Worm (Caenorhabditis elegans) whole organism, L1 larva: Measurements from ENCODE around the gene K01A11.3.

Experiments
- C34B4.2 ChIP-seq: sonication (generic microtip); optimal IDR thresholded peaks from 2 replicates; lab custom pipeline; 2017; ENCODE audit warnings: mild to moderate bottlenecking, missing genetic modification characterization, missing compliant biosample characterization
- F16B12.6 ChIP-seq: fragments of 150-350 bp; optimal IDR thresholded peaks from 2 replicates; lab custom pipeline; 2014; ENCODE audit warnings: missing biosample characterization, missing genetic modification characterization
- Y116A8C.19 ChIP-seq: sonication (generic microtip); optimal IDR thresholded peaks from 2 replicates; lab custom pipeline; 2016; ENCODE audit warnings: missing compliant biosample characterization, missing genetic modification characterization, borderline replicate concordance
- alr-1 ChIP-seq: fragments of 200-800 bp; sonication (Bioruptor generic); optimal IDR thresholded peaks from 2 replicates; lab custom pipeline; 2018; ENCODE audit warnings: borderline replicate concordance, mild to moderate bottlenecking, missing genetic modification characterization, missing compliant biosample characterization
- ceh-63 ChIP-seq: fragments of 200-800 bp; sonication (Bioruptor generic); optimal IDR thresholded peaks from 2 replicates; lab custom pipeline; 2018; ENCODE audit warnings: mild to moderate bottlenecking, missing genetic modification characterization, missing compliant biosample characterization
- ceh-82 ChIP-seq, 3 experiments: fragments of 150-350 bp in 1 of 3; sonication (generic microtip) in 2 of 3; optimal IDR thresholded peaks; 2 replicates each; lab custom pipeline; 2014 to 2017; ENCODE audit warnings: missing biosample characterization in 3 of 3, missing genetic modification characterization in 3 of 3
- ces-1 ChIP-seq: fragments of 150-350 bp; optimal IDR thresholded peaks from 2 replicates; lab custom pipeline; 2014; ENCODE audit warnings: missing biosample characterization, missing genetic modification reagents, missing genetic modification characterization
- dpl-1 ChIP-seq, 3 experiments: fragments of 150-350 bp in 2 of 3; sonication (generic microtip) in 1 of 3; optimal IDR thresholded peaks; 2 replicates each; lab custom pipeline; 2014 to 2017; ENCODE audit warnings: missing biosample characterization in 3 of 3, missing genetic modification characterization in 3 of 3, missing genetic modification reagents in 3 of 3
- dsc-1 ChIP-seq: sonication (generic microtip); optimal IDR thresholded peaks from 2 replicates; lab custom pipeline; 2016; ENCODE audit warnings: mild to moderate bottlenecking, missing genetic modification characterization, missing compliant biosample characterization
- efl-1 ChIP-seq, 4 experiments: fragments of 150-350 bp; optimal IDR thresholded peaks in 3 of 4; peaks in 1 of 4; 1 replicate in 1 of 4; 2 replicates in 3 of 4; lab custom pipeline; 2014; ENCODE audit warnings: missing biosample characterization in 2 of 4, missing genetic modification characterization in 2 of 4, missing genetic modification reagents in 2 of 4
- ets-5 ChIP-seq: fragments of 200-800 bp; sonication (Bioruptor generic); IDR thresholded peaks from 2 replicates; pipeline ENCODE4 v1.3.6; 2022; ENCODE audit warnings: missing genetic modification characterization, missing compliant biosample characterization
- fkh-10 ChIP-seq: sonication (generic microtip); optimal IDR thresholded peaks from 2 replicates; lab custom pipeline; 2017; ENCODE audit warnings: missing biosample characterization, missing genetic modification reagents, missing genetic modification characterization
- fkh-4 ChIP-seq: sonication (generic microtip); optimal IDR thresholded peaks from 2 replicates; lab custom pipeline; 2016; ENCODE audit warnings: missing compliant biosample characterization, missing genetic modification characterization, borderline replicate concordance
- fkh-8 ChIP-seq: sonication (generic microtip); optimal IDR thresholded peaks from 2 replicates; lab custom pipeline; 2016; ENCODE audit warnings: mild to moderate bottlenecking, missing genetic modification characterization, missing compliant biosample characterization
- hlh-4 ChIP-seq: sonication (generic microtip); optimal IDR thresholded peaks from 2 replicates; lab custom pipeline; 2016; ENCODE audit warnings: mild to moderate bottlenecking, missing genetic modification characterization, missing compliant biosample characterization
- isw-1 ChIP-seq: fragments of 200-800 bp; sonication (Bioruptor generic); IDR thresholded peaks from 2 replicates; pipeline ENCODE4 v1.3.6; 2022; ENCODE audit warnings: missing genetic modification characterization, missing compliant biosample characterization
- lin-35 ChIP-seq, 2 experiments: fragments of 150-350 bp; optimal IDR thresholded peaks; 2 replicates each; lab custom pipeline; 2014; ENCODE audit warnings: missing biosample characterization in 2 of 2, missing genetic modification characterization in 2 of 2, missing genetic modification reagents in 2 of 2
- lir-3 ChIP-seq: sonication (generic microtip); optimal IDR thresholded peaks from 2 replicates; lab custom pipeline; 2016; ENCODE audit warnings: mild to moderate bottlenecking, missing genetic modification characterization, moderate library complexity, missing compliant biosample characterization; ENCODE audit not compliant: poor library complexity
- lsy-2 ChIP-seq, 2 experiments: fragments of 150-350 bp; optimal IDR thresholded peaks; 2 replicates each; lab custom pipeline; 2014; ENCODE audit warnings: missing biosample characterization in 2 of 2, missing genetic modification characterization in 2 of 2
- mab-9 ChIP-seq: fragments of 200-800 bp; sonication (Bioruptor generic); IDR thresholded peaks from 2 replicates; pipeline ENCODE4 v1.3.6; 2022; ENCODE audit warnings: missing genetic modification reagents, missing genetic modification characterization, missing compliant biosample characterization
- mef-2 ChIP-seq: fragments of 150-350 bp; optimal IDR thresholded peaks from 2 replicates; lab custom pipeline; 2014; ENCODE audit warnings: missing biosample characterization, missing genetic modification characterization
- mep-1 ChIP-seq: fragments of 150-350 bp; optimal IDR thresholded peaks from 2 replicates; lab custom pipeline; 2014; ENCODE audit warnings: missing biosample characterization, missing genetic modification characterization
- nhr-11 ChIP-seq: fragments of 150-350 bp; optimal IDR thresholded peaks from 2 replicates; lab custom pipeline; 2014; ENCODE audit warnings: missing biosample characterization, missing genetic modification characterization
- nhr-19 ChIP-seq: fragments of 200-800 bp; sonication (Bioruptor generic); conservative IDR thresholded peaks from 2 replicates; pipeline ENCODE4 v1.3.6; 2022; ENCODE audit warnings: missing genetic modification characterization, missing compliant biosample characterization
- nhr-20 ChIP-seq: sonication (generic microtip); optimal IDR thresholded peaks from 2 replicates; lab custom pipeline; 2016; ENCODE audit warnings: mild to moderate bottlenecking, missing genetic modification characterization, missing compliant biosample characterization
- nhr-28 ChIP-seq: fragments of 150-350 bp; optimal IDR thresholded peaks from 2 replicates; lab custom pipeline; 2014; ENCODE audit warnings: missing biosample characterization, missing genetic modification characterization
- nhr-47 ChIP-seq: sonication (generic microtip); optimal IDR thresholded peaks from 2 replicates; lab custom pipeline; 2016; ENCODE audit warnings: mild to moderate bottlenecking, missing genetic modification characterization, moderate library complexity, missing compliant biosample characterization
- nhr-84 ChIP-seq: sonication (generic microtip); optimal IDR thresholded peaks from 2 replicates; lab custom pipeline; 2017; ENCODE audit warnings: missing biosample characterization, missing genetic modification characterization
- nhr-90 ChIP-seq: sonication (generic microtip); optimal IDR thresholded peaks from 2 replicates; lab custom pipeline; 2016; ENCODE audit warnings: mild to moderate bottlenecking, missing genetic modification characterization, missing compliant biosample characterization; ENCODE audit not compliant: poor library complexity
- pag-3 ChIP-seq: sonication (generic microtip); optimal IDR thresholded peaks from 2 replicates; lab custom pipeline; 2017; ENCODE audit warnings: missing genetic modification characterization, mild to moderate bottlenecking, missing compliant biosample characterization, antibody characterized with exemption, borderline replicate concordance; ENCODE audit not compliant: insufficient read depth
- pax-3 ChIP-seq: fragments of 200-800 bp; sonication (Bioruptor generic); optimal IDR thresholded peaks from 2 replicates; lab custom pipeline; 2018; ENCODE audit warnings: mild to moderate bottlenecking, missing genetic modification characterization, moderate library complexity, missing compliant biosample characterization
- pqm-1 ChIP-seq: sonication (generic microtip); optimal IDR thresholded peaks from 3 replicates; lab custom pipeline; 2017; ENCODE audit warnings: missing biosample characterization, missing genetic modification characterization
- rnt-1 ChIP-seq: sonication (generic microtip); optimal IDR thresholded peaks from 2 replicates; lab custom pipeline; 2016; ENCODE audit warnings: mild to moderate bottlenecking, missing genetic modification characterization, moderate library complexity, missing compliant biosample characterization
- skn-1 ChIP-seq: fragments of 150-350 bp; optimal IDR thresholded peaks from 2 replicates; lab custom pipeline; 2014; ENCODE audit warnings: missing biosample characterization, missing genetic modification characterization
- snpc-4 ChIP-seq: fragments of 150-350 bp; optimal IDR thresholded peaks from 2 replicates; lab custom pipeline; 2014; ENCODE audit warnings: missing biosample characterization, missing genetic modification characterization
- sptf-1 ChIP-seq: fragments of 150-350 bp; optimal IDR thresholded peaks from 2 replicates; lab custom pipeline; 2014; ENCODE audit warnings: missing biosample characterization, missing genetic modification characterization
- swsn-7 ChIP-seq: sonication (generic microtip); optimal IDR thresholded peaks from 2 replicates; lab custom pipeline; 2016; ENCODE audit warnings: missing genetic modification characterization, missing compliant biosample characterization
- tbx-2 ChIP-seq: sonication (generic microtip); optimal IDR thresholded peaks from 2 replicates; lab custom pipeline; 2016; ENCODE audit warnings: missing genetic modification characterization, missing compliant biosample characterization
- tlp-1 ChIP-seq: fragments of 150-350 bp; optimal IDR thresholded peaks from 2 replicates; lab custom pipeline; 2014; ENCODE audit warnings: missing biosample characterization, missing genetic modification characterization
- unc-130 ChIP-seq: fragments of 150-350 bp; optimal IDR thresholded peaks from 2 replicates; lab custom pipeline; 2017; ENCODE audit warnings: missing biosample characterization, missing genetic modification characterization, inconsistent platforms
- unc-30 ChIP-seq: sonication (generic microtip); optimal IDR thresholded peaks from 2 replicates; lab custom pipeline; 2017; ENCODE audit warnings: missing biosample characterization, missing genetic modification characterization
- unc-62 ChIP-seq: fragments of 150-350 bp; optimal IDR thresholded peaks from 2 replicates; lab custom pipeline; 2014; ENCODE audit warnings: missing biosample characterization, missing genetic modification reagents, missing genetic modification characterization
- unc-86 ChIP-seq: sonication (generic microtip); optimal IDR thresholded peaks from 2 replicates; lab custom pipeline; 2016; ENCODE audit warnings: missing genetic modification characterization, missing compliant biosample characterization
- unc-98 ChIP-seq: fragments of 200-800 bp; sonication (Bioruptor generic); IDR thresholded peaks from 2 replicates; pipeline ENCODE4 v1.3.6; 2022; ENCODE audit warnings: missing genetic modification characterization, missing compliant biosample characterization
- vab-15 ChIP-seq: sonication (generic microtip); optimal IDR thresholded peaks from 2 replicates; lab custom pipeline; 2017; ENCODE audit warnings: missing genotype, mild to moderate bottlenecking, missing genetic modification characterization, missing compliant biosample characterization
- zag-1 ChIP-seq: fragments of 150-350 bp; optimal IDR thresholded peaks from 2 replicates; lab custom pipeline; 2014; ENCODE audit warnings: missing biosample characterization, missing genetic modification characterization
- zip-4 ChIP-seq: fragments of 200-800 bp; sonication (Bioruptor generic); optimal IDR thresholded peaks from 2 replicates; lab custom pipeline; 2018; ENCODE audit warnings: mild to moderate bottlenecking, missing genetic modification characterization, moderate library complexity, missing compliant biosample characterization
- ztf-11 ChIP-seq, 2 experiments: sonication (generic microtip); optimal IDR thresholded peaks; 2 replicates each; lab custom pipeline; 2016 to 2017; ENCODE audit warnings: missing genetic modification characterization in 2 of 2, missing biosample characterization in 1 of 2, missing compliant biosample characterization in 1 of 2

Gene K01A11.3

ce11 chrIII:3452563-3453210 lies at the start of gene K01A11.3, which contains the start of gene C34C12.12:
Gene K01A11.3 (minus strand): TSS chrIII:3452613.
Gene C34C12.12 (plus strand): TSS chrIII:3453194.
- TF ChIP-seq tlp-1 (tag; lab: Kevin White, UChicago) (no peak), efl-1 (optimal IDR thresholded peaks at IDR 0.05; lab: Kevin White, UChicago) (peak in 1 of 2 experiments; percentile 22), efl-1 (GFP tag; optimal IDR thresholded peaks at IDR 0.05 in 1 of 2; lab: Kevin White, UChicago) (peak in 1 of 2 experiments; percentile 9), alr-1 (tag; lab: Kevin White, UChicago) (no peak), skn-1 (tag; lab: Kevin White, UChicago) (no peak), nhr-28 (no peak), ceh-82 (tag; optimal IDR thresholded peaks at IDR 0.05; lab: Kevin White, UChicago) (no peak), lsy-2 (tag; optimal IDR thresholded peaks at IDR 0.05; lab: Kevin White, UChicago) (peak in 1 of 2 experiments; percentile 26), fkh-4 (tag; lab: Kevin White, UChicago) (no peak), nhr-84 (tag; lab: Kevin White, UChicago) (no peak), F16B12.6 (tag; lab: Kevin White, UChicago) (peak; percentile 65), sptf-1 (tag; lab: Kevin White, UChicago) (no peak)
- TF ChIP-seq, all 84 proteins: peak for 3

- TF ChIP-seq vab-15 = peak; percentile 65
- TF ChIP-seq pqm-1 (tag; lab: Kevin White, UChicago) = no peak
- peak; percentile 52 for TF ChIP-seq nhr-47
- peak; percentile 23 for TF ChIP-seq fkh-8 (tag; lab: Kevin White, UChicago)
- no peak for TF ChIP-seq lir-3 (tag; lab: Kevin White, UChicago)
- peak; percentile 60 for TF ChIP-seq rnt-1 (tag; lab: Kevin White, UChicago)
- TF ChIP-seq nhr-11 = no peak
- TF ChIP-seq nhr-28 = no peak
- no peak for TF ChIP-seq mab-9 (GFP tag; lab: Robert Waterston, UW)
- TF ChIP-seq ets-5 (GFP tag; lab: Robert Waterston, UW) = no peak
- TF ChIP-seq lin-35 (GFP tag; optimal IDR thresholded peaks at IDR 0.05; lab: Kevin White, UChicago) = no peak
- peak; percentile 45 for TF ChIP-seq nhr-90 (tag; lab: Kevin White, UChicago)
- no peak for TF ChIP-seq unc-130 (tag; lab: Kevin White, UChicago)
- TF ChIP-seq unc-86 (tag; lab: Kevin White, UChicago) = peak; percentile 31
- TF ChIP-seq unc-98 (GFP tag; lab: Robert Waterston, UW) = peak; percentile 78
- TF ChIP-seq nhr-19 (GFP tag; lab: Robert Waterston, UW) = peak; percentile 40; the same call in 1 of the 2 replicates
- no peak for TF ChIP-seq snpc-4 (tag; lab: Kevin White, UChicago)
- peak; percentile 20 for TF ChIP-seq ceh-63
- TF ChIP-seq pax-3 (tag; lab: Kevin White, UChicago) = peak; percentile 39
- no peak for TF ChIP-seq Y116A8C.19 (tag; lab: Kevin White, UChicago)
- no peak for TF ChIP-seq zag-1 (tag; lab: Kevin White, UChicago)
- TF ChIP-seq tbx-2 (tag; lab: Kevin White, UChicago) = peak; percentile 42
- TF ChIP-seq unc-30 (tag; lab: Kevin White, UChicago) = no peak
- TF ChIP-seq fkh-10 (GFP tag; lab: Kevin White, UChicago) = no peak
- peak; percentile 22 to 80 for TF ChIP-seq efl-1 (optimal IDR thresholded peaks at IDR 0.05; lab: Kevin White, UChicago)
- TF ChIP-seq efl-1 (GFP tag; optimal IDR thresholded peaks at IDR 0.05 in 1 of 2; lab: Kevin White, UChicago) = peak; percentile 1 to 39
- no peak for TF ChIP-seq dsc-1 (tag; lab: Kevin White, UChicago)
- no peak for TF ChIP-seq dpl-1 (GFP tag; optimal IDR thresholded peaks at IDR 0.05; lab: Kevin White, UChicago)
- TF ChIP-seq ces-1 (GFP tag; lab: Kevin White, UChicago) = no peak
- TF ChIP-seq swsn-7 = peak; percentile 3
- no peak for TF ChIP-seq mep-1 (tag; lab: Kevin White, UChicago)
- no peak for TF ChIP-seq pag-3
- TF ChIP-seq ztf-11 (tag; optimal IDR thresholded peaks at IDR 0.05; lab: Kevin White, UChicago) = peak in 1 of 2 experiments; percentile 54
- TF ChIP-seq sptf-1 (tag; lab: Kevin White, UChicago) = no peak
- no peak for TF ChIP-seq unc-62 (GFP tag; lab: Kevin White, UChicago)
- TF ChIP-seq zip-4 = no peak
- no peak for TF ChIP-seq nhr-20
- TF ChIP-seq mef-2 (tag; lab: Kevin White, UChicago) = no peak
- TF ChIP-seq lsy-2 (tag; optimal IDR thresholded peaks at IDR 0.05; lab: Kevin White, UChicago) = peak in 1 of 2 experiments; percentile 18
- TF ChIP-seq C34B4.2 (tag; lab: Kevin White, UChicago) = no peak
- TF ChIP-seq hlh-4 (tag; lab: Kevin White, UChicago) = no peak
- TF ChIP-seq isw-1 (GFP tag; lab: Robert Waterston, UW) = peak; percentile 31
Measured at ce11 chrIII:3499850-3500249, 47.4 kb upstream of the K01A11.3 start.
